Worm (Caenorhabditis elegans) whole organism, young adult: ENCODE data around the gene asd-1.

ENCODE experiments used
- B0019.2 ChIP-seq: fragments of 200-800 bp; sonication (Bioruptor generic); conservative IDR thresholded peaks from 2 replicates; pipeline ENCODE4 v1.3.6; 2022; ENCODE audit warnings: missing genetic modification reagents, missing genetic modification characterization, missing compliant biosample characterization
- F10E7.11 ChIP-seq: sonication (generic microtip); optimal IDR thresholded peaks from 2 replicates; lab custom pipeline; 2017; ENCODE audit warnings: mild to moderate bottlenecking, missing genetic modification characterization, moderate library complexity, missing compliant biosample characterization
- F22D6.2 ChIP-seq: sonication (generic microtip); optimal IDR thresholded peaks from 2 replicates; lab custom pipeline; 2016; ENCODE audit warnings: mild to moderate bottlenecking, missing genetic modification characterization, missing compliant biosample characterization
- F52B5.7 ChIP-seq: sonication (generic microtip); optimal IDR thresholded peaks from 2 replicates; lab custom pipeline; 2016; ENCODE audit warnings: mild to moderate bottlenecking, missing genetic modification characterization, missing compliant biosample characterization
- F57C9.4 ChIP-seq: sonication (generic microtip); optimal IDR thresholded peaks from 2 replicates; lab custom pipeline; 2017; ENCODE audit warnings: mild to moderate bottlenecking, missing genetic modification characterization, missing compliant biosample characterization
- T07F8.4 ChIP-seq: sonication (generic microtip); optimal IDR thresholded peaks from 2 replicates; lab custom pipeline; 2016; ENCODE audit warnings: mild to moderate bottlenecking, missing genetic modification characterization, moderate library complexity, missing compliant biosample characterization
- Y53F4B.3 ChIP-seq: fragments of 200-800 bp; sonication (Bioruptor generic); IDR thresholded peaks from 2 replicates; pipeline ENCODE4 v1.3.6; 2022; ENCODE audit warnings: missing genetic modification reagents, missing genetic modification characterization, missing compliant biosample characterization
- Y53G8AR.9 ChIP-seq: fragments of 200-800 bp; sonication (Bioruptor generic); conservative IDR thresholded peaks from 2 replicates; pipeline ENCODE4 v1.3.6; 2022; ENCODE audit warnings: missing genetic modification reagents, missing genetic modification characterization, missing compliant biosample characterization
- Y56A3A.18 ChIP-seq: fragments of 200-800 bp; sonication (Bioruptor generic); IDR thresholded peaks from 2 replicates; pipeline ENCODE4 v1.3.6; 2022; ENCODE audit warnings: missing genetic modification reagents, missing genetic modification characterization, missing compliant biosample characterization
- akir-1 ChIP-seq: fragments of 200-800 bp; sonication (Bioruptor generic); optimal IDR thresholded peaks from 2 replicates; lab custom pipeline; 2018; ENCODE audit warnings: mild to moderate bottlenecking, missing genetic modification characterization, moderate library complexity, missing compliant biosample characterization
- aptf-3 ChIP-seq: fragments of 200-800 bp; sonication (Bioruptor generic); IDR thresholded peaks from 2 replicates; pipeline ENCODE4 v1.3.6; 2022; ENCODE audit warnings: missing genetic modification characterization, missing compliant biosample characterization
- atf-7 ChIP-seq: sonication (generic microtip); optimal IDR thresholded peaks from 2 replicates; lab custom pipeline; 2017; ENCODE audit warnings: mild to moderate bottlenecking, missing genetic modification characterization, missing compliant biosample characterization
- athp-1 ChIP-seq: sonication (generic microtip); optimal IDR thresholded peaks from 2 replicates; lab custom pipeline; 2017; ENCODE audit warnings: mild to moderate bottlenecking, missing genetic modification characterization, missing compliant biosample characterization
- attf-6 ChIP-seq: fragments of 200-800 bp; sonication (Bioruptor generic); IDR thresholded peaks from 2 replicates; pipeline ENCODE4 v1.3.6; 2022; ENCODE audit warnings: missing genetic modification reagents, missing genetic modification characterization, missing compliant biosample characterization
- bed-1 ChIP-seq: fragments of 200-800 bp; sonication (Bioruptor generic); IDR thresholded peaks from 2 replicates; pipeline ENCODE4 v1.3.6; 2022; ENCODE audit warnings: missing genetic modification reagents, missing genetic modification characterization, missing compliant biosample characterization
- bed-2 ChIP-seq: fragments of 200-800 bp; sonication (Bioruptor generic); IDR thresholded peaks from 2 replicates; pipeline ENCODE4 v1.3.6; 2022; ENCODE audit warnings: missing genetic modification reagents, missing genetic modification characterization, missing compliant biosample characterization
- ceh-91 ChIP-seq: fragments of 200-800 bp; sonication (Bioruptor generic); IDR thresholded peaks from 2 replicates; pipeline ENCODE4 v1.3.6; 2022; ENCODE audit warnings: missing genetic modification reagents, missing genetic modification characterization, missing compliant biosample characterization
- chd-7 ChIP-seq: sonication (generic microtip); optimal IDR thresholded peaks from 2 replicates; lab custom pipeline; 2016; ENCODE audit warnings: mild to moderate bottlenecking, missing genetic modification characterization, moderate library complexity, missing compliant biosample characterization
- die-1 ChIP-seq: sonication (generic microtip); optimal IDR thresholded peaks from 2 replicates; lab custom pipeline; 2016; ENCODE audit warnings: missing genotype, mild to moderate bottlenecking, missing genetic modification characterization, missing compliant biosample characterization
- dpff-1 ChIP-seq: sonication (generic microtip); optimal IDR thresholded peaks from 2 replicates; lab custom pipeline; 2017; ENCODE audit warnings: mild to moderate bottlenecking, missing genetic modification characterization, missing compliant biosample characterization
- dpl-1 ChIP-seq: fragments of 150-350 bp; optimal IDR thresholded peaks from 2 replicates; lab custom pipeline; 2014; ENCODE audit warnings: missing biosample characterization, missing genetic modification reagents, missing genetic modification characterization
- efl-1 ChIP-seq: fragments of 150-350 bp; optimal IDR thresholded peaks from 2 replicates; lab custom pipeline; 2014; ENCODE audit warnings: missing biosample characterization, missing genetic modification reagents, missing genetic modification characterization
- ets-4 ChIP-seq: fragments of 200-800 bp; sonication (Bioruptor generic); optimal IDR thresholded peaks from 2 replicates; lab custom pipeline; 2018; ENCODE audit warnings: mild to moderate bottlenecking, missing genetic modification characterization, missing compliant biosample characterization
- fkh-3 ChIP-seq: sonication (generic microtip); optimal IDR thresholded peaks from 2 replicates; lab custom pipeline; 2016; ENCODE audit warnings: mild to moderate bottlenecking, missing genetic modification characterization, missing compliant biosample characterization
- gei-17 ChIP-seq: fragments of 200-800 bp; sonication (Bioruptor generic); optimal IDR thresholded peaks from 2 replicates; lab custom pipeline; 2018; ENCODE audit warnings: mild to moderate bottlenecking, missing genetic modification characterization, missing compliant biosample characterization
- hlh-26 ChIP-seq: fragments of 200-800 bp; sonication (Bioruptor generic); conservative IDR thresholded peaks from 2 replicates; pipeline ENCODE4 v1.3.6; 2022; ENCODE audit warnings: missing genetic modification reagents, missing genetic modification characterization, missing compliant biosample characterization
- hmg-20 ChIP-seq: fragments of 200-800 bp; sonication (Bioruptor generic); IDR thresholded peaks from 2 replicates; pipeline ENCODE4 v1.3.6; 2022; ENCODE audit warnings: missing genetic modification reagents, missing genetic modification characterization, missing compliant biosample characterization
- hrde-1 ChIP-seq: sonication (generic microtip); optimal IDR thresholded peaks from 2 replicates; lab custom pipeline; 2016; ENCODE audit warnings: missing genetic modification characterization, mild to moderate bottlenecking, missing compliant biosample characterization, moderate library complexity, missing genotype, missing genetic modification reagents, borderline replicate concordance
- let-526 ChIP-seq: fragments of 200-800 bp; sonication (Bioruptor generic); IDR thresholded peaks from 2 replicates; pipeline ENCODE4 v1.3.6; 2022; ENCODE audit warnings: missing genetic modification reagents, missing genetic modification characterization, missing compliant biosample characterization
- lin-54 ChIP-seq: fragments of 200-800 bp; sonication (Bioruptor generic); optimal IDR thresholded peaks from 2 replicates; lab custom pipeline; 2018; ENCODE audit warnings: mild to moderate bottlenecking, missing genetic modification characterization, missing compliant biosample characterization
- madf-6 ChIP-seq: fragments of 200-800 bp; sonication (Bioruptor generic); IDR thresholded peaks from 2 replicates; pipeline ENCODE4 v1.3.6; 2022; ENCODE audit warnings: missing genetic modification reagents, missing genetic modification characterization, missing compliant biosample characterization
- madf-8 ChIP-seq: fragments of 200-800 bp; sonication (Bioruptor generic); conservative IDR thresholded peaks from 2 replicates; pipeline ENCODE4 v1.3.6; 2022; ENCODE audit warnings: missing genetic modification reagents, missing genetic modification characterization, missing compliant biosample characterization
- mcd-1 ChIP-seq: fragments of 200-800 bp; sonication (Bioruptor generic); IDR thresholded peaks from 2 replicates; pipeline ENCODE4 v1.3.6; 2022; ENCODE audit warnings: missing genetic modification reagents, missing genetic modification characterization, missing compliant biosample characterization
- nfyb-1 ChIP-seq: fragments of 200-800 bp; sonication (Bioruptor generic); IDR thresholded peaks from 2 replicates; pipeline ENCODE4 v1.3.6; 2022; ENCODE audit warnings: missing genetic modification reagents, missing genetic modification characterization, missing compliant biosample characterization
- pbrm-1 ChIP-seq: fragments of 200-800 bp; sonication (Bioruptor generic); IDR thresholded peaks from 2 replicates; pipeline ENCODE4 v1.3.6; 2022; ENCODE audit warnings: missing genetic modification reagents, missing genetic modification characterization, missing compliant biosample characterization
- rcor-1 ChIP-seq: fragments of 200-800 bp; sonication (Bioruptor generic); IDR thresholded peaks from 2 replicates; pipeline ENCODE4 v1.3.6; 2022; ENCODE audit warnings: missing genetic modification reagents, missing genetic modification characterization, missing compliant biosample characterization
- rpc-1 ChIP-seq, 2 experiments: fragments of 150-350 bp in 1 of 2; sonication (generic microtip) in 1 of 2; optimal IDR thresholded peaks; 2 replicates each; lab custom pipeline; 2014 to 2018; ENCODE audit warnings: missing biosample characterization in 1 of 2, missing genetic modification characterization in 1 of 2, missing genetic modification reagents in 1 of 2, missing genotype in 1 of 2
- sdz-38 ChIP-seq: sonication (generic microtip); optimal IDR thresholded peaks from 2 replicates; lab custom pipeline; 2016; ENCODE audit warnings: missing genotype, missing genetic modification characterization, missing compliant biosample characterization
- snpc-1.1 ChIP-seq: sonication (generic microtip); optimal IDR thresholded peaks from 2 replicates; lab custom pipeline; 2017; ENCODE audit warnings: missing genetic modification characterization, mild to moderate bottlenecking, missing compliant biosample characterization, antibody characterized with exemption, moderate library complexity, missing genotype, missing genetic modification reagents; ENCODE audit not compliant: insufficient read depth
- snpc-3.4 ChIP-seq: sonication (generic microtip); optimal IDR thresholded peaks from 2 replicates; lab custom pipeline; 2017; ENCODE audit warnings: missing genetic modification characterization, mild to moderate bottlenecking, missing compliant biosample characterization, antibody characterized with exemption, moderate library complexity, missing genotype, missing genetic modification reagents
- snpc-4 ChIP-seq, 5 experiments: fragments of 150-350 bp in 1 of 5; sonication (generic microtip) in 4 of 5; optimal IDR thresholded peaks; 2 replicates each; lab custom pipeline; 2014 to 2018; ENCODE audit warnings: missing genetic modification characterization in 5 of 5, missing biosample characterization in 3 of 5, antibody characterized with exemption in 2 of 5, mild to moderate bottlenecking in 2 of 5, missing compliant biosample characterization in 2 of 5, missing genotype in 2 of 5, moderate library complexity in 2 of 5, missing genetic modification reagents in 1 of 5
- sptf-2 ChIP-seq: fragments of 200-800 bp; sonication (Bioruptor generic); optimal IDR thresholded peaks from 2 replicates; lab custom pipeline; 2018; ENCODE audit warnings: mild to moderate bottlenecking, missing genetic modification characterization, missing compliant biosample characterization
- tlf-1 ChIP-seq: fragments of 200-800 bp; sonication (Bioruptor generic); optimal IDR thresholded peaks from 2 replicates; lab custom pipeline; 2018; ENCODE audit warnings: mild to moderate bottlenecking, missing genetic modification characterization, missing compliant biosample characterization
- unc-62 ChIP-seq: fragments of 150-350 bp; optimal IDR thresholded peaks from 2 replicates; lab custom pipeline; 2014; ENCODE audit warnings: missing biosample characterization, missing genetic modification reagents, missing genetic modification characterization
- xnd-1 ChIP-seq: sonication (generic microtip); optimal IDR thresholded peaks from 2 replicates; lab custom pipeline; 2016; ENCODE audit warnings: missing genotype, missing genetic modification reagents, missing genetic modification characterization, missing compliant biosample characterization
- ztf-18 ChIP-seq: sonication (generic microtip); optimal IDR thresholded peaks from 2 replicates; lab custom pipeline; 2016; ENCODE audit warnings: missing genotype, mild to moderate bottlenecking, missing genetic modification characterization, missing compliant biosample characterization
- ztf-28 ChIP-seq: fragments of 200-800 bp; sonication (Bioruptor generic); IDR thresholded peaks from 2 replicates; pipeline ENCODE4 v1.3.6; 2022; ENCODE audit warnings: missing genetic modification reagents, missing genetic modification characterization, missing compliant biosample characterization
- ztf-6 ChIP-seq: fragments of 200-800 bp; sonication (Bioruptor generic); IDR thresholded peaks from 2 replicates; pipeline ENCODE4 v1.3.6; 2022; ENCODE audit warnings: missing genetic modification reagents, missing genetic modification characterization, missing compliant biosample characterization

The asd-1 gene

DNA sequence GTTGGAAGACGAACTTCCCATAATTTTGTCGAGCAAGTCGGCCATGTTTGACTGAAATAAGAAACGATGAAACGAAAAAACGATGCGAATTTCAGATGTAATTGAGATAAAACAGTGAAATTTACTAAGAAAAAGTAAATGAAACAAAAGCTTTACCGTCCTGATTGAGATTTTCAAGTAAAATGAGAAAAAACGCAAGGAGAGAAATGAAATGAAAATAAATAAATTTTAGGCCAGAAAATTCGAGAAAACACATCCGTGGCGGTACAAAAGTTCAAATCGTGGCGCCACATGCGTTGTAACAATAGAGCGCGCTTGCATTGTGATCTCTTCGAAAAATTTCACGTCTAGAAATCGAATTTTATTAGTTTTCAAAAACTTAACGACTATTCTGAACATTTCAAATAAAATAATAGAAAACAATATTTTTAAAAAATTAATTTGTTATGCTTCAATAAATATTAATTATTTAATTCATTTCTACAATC lies 20.9 kb upstream of the asd-1 start, which contains the start of the genes hrde-1 and C16C10.13:
TSS of gene hrde-1 (minus strand) at position 51 of the 488 bp plus-strand sequence.
TSS of gene C16C10.13 (plus strand) at position 332 of the 488 bp plus-strand sequence.
- TF ChIP-seq F22D6.2 (tag; lab: Kevin White, UChicago) (no peak), snpc-1.1 (tag; lab: Kevin White, UChicago) (peak; percentile 43), snpc-4 (GFP tag; optimal IDR thresholded peaks at IDR 0.05; lab: Kevin White, UChicago) (no peak), snpc-4 (tag; optimal IDR thresholded peaks at IDR 0.05; lab: Kevin White, UChicago) (peak in 1 of 4 experiments; percentile 56), ztf-28 (GFP tag; lab: Robert Waterston, UW) (no peak), dpl-1 (peak; percentile 80), F52B5.7 (no peak), aptf-3 (GFP tag; lab: Robert Waterston, UW) (no peak), ztf-6 (GFP tag; lab: Robert Waterston, UW) (no peak), efl-1 (GFP tag; lab: Kevin White, UChicago) (peak; percentile 97), sdz-38 (no peak), rpc-1 (optimal IDR thresholded peaks at IDR 0.05; lab: Kevin White, UChicago) (peak; percentile 21), rpc-1 (tag; optimal IDR thresholded peaks at IDR 0.05; lab: Kevin White, UChicago) (no peak), hmg-20 (no peak), bed-1 (GFP tag; lab: Robert Waterston, UW) (no peak), die-1 (tag; lab: Kevin White, UChicago) (no peak), madf-6 (GFP tag; lab: Robert Waterston, UW) (peak; percentile 98), ztf-18 (tag; lab: Kevin White, UChicago) (peak; percentile 7), rcor-1 (GFP tag; lab: Robert Waterston, UW) (peak; percentile 80), ets-4 (GFP tag; lab: Kevin White, UChicago) (no peak), lin-54 (GFP tag; lab: Kevin White, UChicago) (peak; percentile 88), ceh-91 (GFP tag; lab: Robert Waterston, UW) (peak; percentile 95), dpff-1 (tag; lab: Kevin White, UChicago) (no peak), mcd-1 (GFP tag; lab: Robert Waterston, UW) (peak; percentile 89), akir-1 (no peak), madf-8 (peak; percentile 98), pbrm-1 (GFP tag; lab: Robert Waterston, UW) (peak; percentile 70), Y56A3A.18 (GFP tag; lab: Robert Waterston, UW) (no peak), bed-2 (GFP tag; lab: Robert Waterston, UW) (no peak), tlf-1 (GFP tag; lab: Kevin White, UChicago) (peak; percentile 79), fkh-3 (tag; lab: Kevin White, UChicago) (no peak), F10E7.11 (tag; lab: Kevin White, UChicago) (no peak), B0019.2 (GFP tag; lab: Robert Waterston, UW) (peak; percentile 82), hlh-26 (GFP tag; lab: Robert Waterston, UW) (no peak), F57C9.4 (tag; lab: Kevin White, UChicago) (no peak), xnd-1 (tag; lab: Kevin White, UChicago) (peak; percentile 92), athp-1 (tag; lab: Kevin White, UChicago) (peak; percentile 70), hrde-1 (peak; percentile 98), T07F8.4 (tag; lab: Kevin White, UChicago) (no peak), attf-6 (0 out of 2 replicates have a peak, but pooled peaks have one; percentile 17), nfyb-1 (GFP tag; lab: Robert Waterston, UW) (no peak), snpc-3.4 (tag; lab: Kevin White, UChicago) (peak; percentile 91), unc-62 (GFP tag; lab: Kevin White, UChicago) (no peak), sptf-2 (GFP tag; lab: Kevin White, UChicago) (no peak), atf-7 (tag; lab: Kevin White, UChicago) (no peak), Y53F4B.3 (GFP tag; lab: Robert Waterston, UW) (no peak), chd-7 (tag; lab: Kevin White, UChicago) (no peak), Y53G8AR.9 (peak; percentile 44; the same call in 1 of the 2 replicates), gei-17 (GFP tag; lab: Kevin White, UChicago) (no peak), let-526 (GFP tag; lab: Robert Waterston, UW) (no peak)
